Fruit fly (Drosophila melanogaster): ENCODE data around the gene CG1785.

- TF ChIP-seq psq (optimal IDR thresholded peaks at IDR 0.05) (no peak), EcR (GFP tag; optimal IDR thresholded peaks at IDR 0.05) (no peak), CG8478 (optimal IDR thresholded peaks at IDR 0.05) (no peak)
Observed at dm6 chrX:8725238-8725637, 10.5 kb downstream of the CG1785 start.

Measured in whole organism.